Worm (Caenorhabditis elegans): ENCODE measurements around the gene dnj-1.

DNA sequence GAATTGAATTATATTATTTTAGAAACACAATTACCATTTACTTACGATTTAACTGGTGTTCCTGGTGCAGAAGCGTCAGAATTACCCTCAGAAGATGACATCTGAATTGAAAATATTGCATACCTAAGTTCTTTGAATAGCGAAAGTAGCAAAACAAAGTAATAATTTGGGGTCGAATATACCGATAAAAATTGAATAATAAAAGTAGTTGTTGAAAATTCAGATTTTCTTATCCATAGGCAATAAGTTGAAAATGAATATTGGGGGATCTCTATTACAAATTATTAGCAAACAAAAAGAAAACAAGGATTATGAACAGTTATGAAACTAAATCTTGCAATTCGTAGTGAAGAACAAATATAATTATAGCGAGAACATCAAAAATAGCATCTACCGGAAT is 30.4 kb downstream of the dnj-1 start, which contains the start of gene leo-1:
- TF ChIP-seq ceh-82 (tag; optimal IDR thresholded peaks at IDR 0.05) (no peak), zag-1 (tag; optimal IDR thresholded peaks at IDR 0.05) (no peak), alr-1 (tag; optimal IDR thresholded peaks at IDR 0.05) (no peak), unc-62 (GFP tag; optimal IDR thresholded peaks at IDR 0.05) (no peak), nhr-12 (tag; optimal IDR thresholded peaks at IDR 0.05) (no peak), lin-11 (tag; optimal IDR thresholded peaks at IDR 0.05) (no peak), lsy-2 (tag; optimal IDR thresholded peaks at IDR 0.05) (no peak)

Data from whole organism, L2 larva.